Fruit fly (Drosophila melanogaster): ENCODE measurements around the gene CG3847.

The CG3847 gene

dm6 chrX:6340593-6341068 is 6.3 kb upstream of the CG3847 start (continued):
- TF ChIP-seq Mrtf (GFP tag; IDR thresholded peaks at IDR 0.05) (peak; percentile 46; the same call in 1 of the 3 replicates), knrl (GFP tag; IDR thresholded peaks at IDR 0.05; ENCODE audit: partially characterized antibody) (no peak), zen2 (GFP tag; IDR thresholded peaks at IDR 0.05; ENCODE audit: partially characterized antibody) (no peak), CG5180 (GFP tag; optimal IDR thresholded peaks at IDR 0.05) (peak; percentile 72), HLH3B (GFP tag; IDR thresholded peaks at IDR 0.05) (peak; percentile 40), grau (tag; optimal IDR thresholded peaks at IDR 0.05) (peak; percentile 85), jing (GFP tag; optimal IDR thresholded peaks at IDR 0.05) (peak; percentile 9), Drgx (GFP tag; IDR thresholded peaks at IDR 0.05) (peak; percentile 60), tin (GFP tag; optimal IDR thresholded peaks at IDR 0.05) (peak; percentile 44), Lhr (GFP tag; optimal IDR thresholded peaks at IDR 0.05) (peak; percentile 38), CG17359 (tag; optimal IDR thresholded peaks at IDR 0.05) (peak; percentile 68), Dek (tag; optimal IDR thresholded peaks at IDR 0.05) (peak; percentile 67), CG4328 (GFP tag; optimal IDR thresholded peaks at IDR 0.05) (peak; percentile 82), aop (GFP tag; IDR thresholded peaks at IDR 0.05) (no peak), ro (GFP tag; IDR thresholded peaks at IDR 0.05) (no peak), lab (GFP tag; optimal IDR thresholded peaks at IDR 0.05) (peak; percentile 86), YL-1 (GFP tag; optimal IDR thresholded peaks at IDR 0.05) (peak; percentile 8), dysf (GFP tag; IDR thresholded peaks at IDR 0.05) (peak; percentile 62), Atf6 (GFP tag; IDR thresholded peaks at IDR 0.05) (peak; percentile 82), CG8944 (GFP tag; optimal IDR thresholded peaks at IDR 0.05) (no peak), amos (GFP tag; IDR thresholded peaks at IDR 0.05; ENCODE audit: partially characterized antibody) (no peak), Atf-2 (GFP tag; optimal IDR thresholded peaks at IDR 0.05) (no peak), CG10979 (tag; optimal IDR thresholded peaks at IDR 0.05) (peak; percentile 83), salm (tag; optimal IDR thresholded peaks at IDR 0.05) (peak; percentile 58), CG14014 (GFP tag; IDR thresholded peaks at IDR 0.05) (peak; percentile 31; the same call in 1 of the 2 replicates), CG4854 (GFP tag; optimal IDR thresholded peaks at IDR 0.05) (peak; percentile 37), sr (GFP tag; IDR thresholded peaks at IDR 0.05) (no peak), toy (GFP tag; IDR thresholded peaks at IDR 0.05) (no peak), Bteb2 (GFP tag; optimal IDR thresholded peaks at IDR 0.05) (peak; percentile 7), cad (GFP tag; optimal IDR thresholded peaks at IDR 0.05) (no peak), CG1792 (GFP tag; optimal IDR thresholded peaks at IDR 0.05) (no peak)

- TF ChIP-seq Rx (GFP tag; IDR thresholded peaks at IDR 0.05) (no peak), wdn (GFP tag; IDR thresholded peaks at IDR 0.05) (no peak), lmd (GFP tag; IDR thresholded peaks at IDR 0.05) (no peak), slbo (GFP tag; IDR thresholded peaks at IDR 0.05) (no peak), pum (GFP tag; optimal IDR thresholded peaks at IDR 0.05) (no peak), CG34376 (GFP tag; optimal IDR thresholded peaks at IDR 0.05) (no peak), Hr78 (GFP tag; optimal IDR thresholded peaks at IDR 0.05) (peak in 1 of 2 experiments; percentile 7), Blimp-1 (GFP tag; optimal IDR thresholded peaks at IDR 0.05) (peak; percentile 6), chn (GFP tag; optimal IDR thresholded peaks at IDR 0.05) (no peak), vvl (GFP tag; IDR thresholded peaks at IDR 0.05) (no peak), nom (GFP tag; optimal IDR thresholded peaks at IDR 0.05) (peak; percentile 7), sens (GFP tag) (peak; percentile 25), CG15601 (tag; optimal IDR thresholded peaks at IDR 0.05) (no peak), gt (GFP tag; IDR thresholded peaks at IDR 0.05) (no peak), al (GFP tag; IDR thresholded peaks at IDR 0.05) (no peak), Atf3 (GFP tag; optimal IDR thresholded peaks at IDR 0.05) (no peak), CG5180 (GFP tag; optimal IDR thresholded peaks at IDR 0.05) (no peak), mirr (GFP tag; optimal IDR thresholded peaks at IDR 0.05) (no peak), CG13287 (GFP tag; IDR thresholded peaks at IDR 0.05; ENCODE audit: partially characterized antibody) (no peak), crol (GFP tag; IDR thresholded peaks at IDR 0.05) (peak; percentile 59; the same call in 1 of the 2 replicates), CG10274 (GFP tag; optimal IDR thresholded peaks at IDR 0.05) (no peak), CG9215 (GFP tag; IDR thresholded peaks at IDR 0.05) (no peak), ewg (GFP tag; optimal IDR thresholded peaks at IDR 0.05) (no peak)
Observed at dm6 chrX:6341678-6342077, 5.2 kb upstream of the CG3847 start.
